Worm (Caenorhabditis elegans) whole organism, L2 larva: ENCODE results near the gene Y45F3A.1.

Experiments
- fos-1 ChIP-seq: fragments of 150-350 bp; optimal IDR thresholded peaks from 2 replicates; lab custom pipeline; 2014; ENCODE audit warnings: missing biosample characterization, missing genetic modification characterization
- lin-13 ChIP-seq: fragments of 150-350 bp; optimal IDR thresholded peaks from 2 replicates; lab custom pipeline; 2014; ENCODE audit warnings: missing biosample characterization, missing genetic modification reagents, missing genetic modification characterization
- lsy-2 ChIP-seq, 2 experiments: fragments of 150-350 bp in 1 of 2; sonication (generic microtip) in 1 of 2; optimal IDR thresholded peaks; 2 replicates each; lab custom pipeline; 2014 to 2017; ENCODE audit warnings: missing biosample characterization in 2 of 2, missing genetic modification characterization in 2 of 2
- mdl-1 ChIP-seq, 2 experiments: fragments of 150-350 bp in 1 of 2; sonication (generic microtip) in 1 of 2; optimal IDR thresholded peaks; 2 replicates each; lab custom pipeline; 2017; ENCODE audit warnings: missing biosample characterization in 2 of 2, missing genetic modification characterization in 2 of 2
- nhr-11 ChIP-seq: fragments of 150-350 bp; optimal IDR thresholded peaks from 2 replicates; lab custom pipeline; 2014; ENCODE audit warnings: missing biosample characterization, missing genetic modification characterization
- nhr-25 ChIP-seq: fragments of 150-350 bp; sonication (generic microtip); optimal IDR thresholded peaks from 3 replicates; lab custom pipeline; 2014; ENCODE audit warnings: missing biosample characterization, missing genetic modification characterization
- nhr-77 ChIP-seq: fragments of 150-350 bp; optimal IDR thresholded peaks from 2 replicates; lab custom pipeline; 2014; ENCODE audit warnings: missing biosample characterization, missing genetic modification characterization
- unc-39 ChIP-seq: fragments of 150-350 bp; optimal IDR thresholded peaks from 2 replicates; lab custom pipeline; 2014; ENCODE audit warnings: missing biosample characterization, missing genetic modification characterization
- unc-62 ChIP-seq: fragments of 150-350 bp; optimal IDR thresholded peaks from 2 replicates; lab custom pipeline; 2014; ENCODE audit warnings: missing biosample characterization, missing genetic modification reagents, missing genetic modification characterization
- ztf-1 ChIP-seq: fragments of 200-800 bp; sonication (Bioruptor generic); conservative IDR thresholded peaks from 2 replicates; pipeline ENCODE4 v1.3.6; 2022; ENCODE audit warnings: missing genetic modification characterization, missing compliant biosample characterization

DNA sequence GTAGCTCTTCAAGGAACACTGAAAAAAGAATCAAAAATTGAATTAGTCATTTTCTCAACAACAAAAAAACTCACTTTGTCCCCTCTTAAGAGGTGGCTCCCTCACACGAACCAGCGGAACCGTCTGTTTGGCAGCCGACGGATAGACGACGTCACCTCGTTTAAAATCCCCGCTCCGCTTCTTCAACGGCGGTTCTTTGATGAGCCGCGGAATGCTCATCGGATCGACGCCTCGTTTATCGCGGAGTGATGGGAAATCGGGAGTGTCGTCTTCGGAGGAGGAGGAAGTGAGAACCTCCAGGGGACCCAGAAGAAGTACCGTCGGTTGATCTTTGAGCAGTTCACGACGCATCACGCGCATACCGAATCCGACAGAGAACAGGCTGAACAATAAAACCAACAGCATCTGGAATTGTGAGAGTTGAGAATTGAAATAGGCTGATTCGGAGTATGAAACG lies 22.9 kb downstream of the Y45F3A.1 start, which contains the start of gene nlp-68:
- no peak for TF ChIP-seq unc-62
- no peak for TF ChIP-seq lsy-2 (tag; optimal IDR thresholded peaks at IDR 0.05; lab: Kevin White, UChicago)
- no peak for TF ChIP-seq ztf-1 (GFP tag; lab: Robert Waterston, UW)
- TF ChIP-seq mdl-1 (tag; optimal IDR thresholded peaks at IDR 0.05; lab: Kevin White, UChicago) = no peak
- no peak for TF ChIP-seq nhr-11 (tag; lab: Kevin White, UChicago)
- no peak for TF ChIP-seq unc-39 (tag; lab: Kevin White, UChicago)
- no peak for TF ChIP-seq nhr-25 (tag; lab: Kevin White, UChicago)
- no peak for TF ChIP-seq fos-1 (tag; lab: Kevin White, UChicago)
- no peak for TF ChIP-seq nhr-77 (tag; lab: Kevin White, UChicago)
- no peak for TF ChIP-seq lin-13 (GFP tag; lab: Kevin White, UChicago)
